Comparison of ENCODE assay signal across 2 fruit fly cellular contexts in genomic region chr2L:14393527-14393926, dm6.
TF ChIP-seq lines count a peak whose summit lies in the region.

No protein-coding gene starts in this region.

- no peak for TF ChIP-seq CTCF in whole organism, embryonic (GFP tag; optimal IDR thresholded peaks at IDR 0.05; lab: Kevin White, UChicago)

TF ChIP-seq in whole organism, adult, 20 proteins besides CTCF, POLR2A, EP300 and RAD21:
- TF ChIP-seq kay (GFP tag; lab: Kevin White, UChicago; ENCODE audit: borderline replicate concordance) (peak; percentile 62), Clk (GFP tag; optimal IDR thresholded peaks at IDR 0.05; lab: Kevin White, UChicago) (no peak)

TF ChIP-seq in whole organism, embryonic, 481 proteins besides CTCF, POLR2A, EP300 and RAD21:
- TF ChIP-seq zen (tag; optimal IDR thresholded peaks at IDR 0.05; lab: Kevin White, UChicago): no peak
- no peak for TF ChIP-seq chif (GFP tag; optimal IDR thresholded peaks at IDR 0.05; lab: Kevin White, UChicago)
- TF ChIP-seq Fer3 (tag; optimal IDR thresholded peaks at IDR 0.05; lab: Kevin White, UChicago): peak; percentile 9
- no peak for TF ChIP-seq ken (GFP tag; IDR thresholded peaks at IDR 0.05; lab: Robert Waterston, UW)
- peak; percentile 18 for TF ChIP-seq sens (GFP tag; lab: Kevin White, UChicago)
- TF ChIP-seq CG10565 (GFP tag; optimal IDR thresholded peaks at IDR 0.05; lab: Kevin White, UChicago): no peak
- peak; percentile 2 for TF ChIP-seq Med (GFP tag; lab: Kevin White, UChicago)
- no peak for TF ChIP-seq fu2 (GFP tag; optimal IDR thresholded peaks at IDR 0.05; lab: Kevin White, UChicago)
- no peak for TF ChIP-seq CG12236 (GFP tag; optimal IDR thresholded peaks at IDR 0.05; lab: Kevin White, UChicago)
- no peak for TF ChIP-seq gt (GFP tag; IDR thresholded peaks at IDR 0.05; lab: Robert Waterston, UW)
- TF ChIP-seq CG3163 (GFP tag; optimal IDR thresholded peaks at IDR 0.05; lab: Kevin White, UChicago): no peak
- TF ChIP-seq pzg (GFP tag; optimal IDR thresholded peaks at IDR 0.05; lab: Kevin White, UChicago): no peak
- no peak for TF ChIP-seq CG6654 (GFP tag; optimal IDR thresholded peaks at IDR 0.05; lab: Kevin White, UChicago)
- peak; percentile 1 for TF ChIP-seq CG12071 (GFP tag; optimal IDR thresholded peaks at IDR 0.05; lab: Kevin White, UChicago)
- no peak for TF ChIP-seq CG8924 (tag; optimal IDR thresholded peaks at IDR 0.05; lab: Kevin White, UChicago)
- TF ChIP-seq dan (GFP tag; IDR thresholded peaks at IDR 0.05; lab: Robert Waterston, UW): no peak
- no peak for TF ChIP-seq Scr (GFP tag; IDR thresholded peaks at IDR 0.05; lab: Robert Waterston, UW; ENCODE audit: partially characterized antibody)
- peak; percentile 7 for TF ChIP-seq lab (GFP tag; optimal IDR thresholded peaks at IDR 0.05; lab: Kevin White, UChicago)
- TF ChIP-seq exex (tag; optimal IDR thresholded peaks at IDR 0.05; lab: Kevin White, UChicago): peak; percentile 43
- TF ChIP-seq oc (tag; optimal IDR thresholded peaks at IDR 0.05; lab: Kevin White, UChicago): no peak
- TF ChIP-seq bab2 (GFP tag; optimal IDR thresholded peaks at IDR 0.05; lab: Kevin White, UChicago): no peak
- TF ChIP-seq danr (GFP tag; IDR thresholded peaks at IDR 0.05; lab: Robert Waterston, UW): no peak
- TF ChIP-seq Pdp1 (GFP tag; optimal IDR thresholded peaks at IDR 0.05; lab: Kevin White, UChicago): peak in 1 of 2 experiments; percentile 61
- TF ChIP-seq CG8944 (GFP tag; optimal IDR thresholded peaks at IDR 0.05; lab: Kevin White, UChicago): no peak
- no peak for TF ChIP-seq scrt (GFP tag; optimal IDR thresholded peaks at IDR 0.05; lab: Kevin White, UChicago)
- TF ChIP-seq CG8290 (GFP tag; optimal IDR thresholded peaks at IDR 0.05; lab: Kevin White, UChicago): no peak
- peak in 1 of 2 experiments; percentile 18 for TF ChIP-seq CG8290 (tag; optimal IDR thresholded peaks at IDR 0.05; lab: Kevin White, UChicago)

Comparison
In these comparisons a context has a peak if more than half of its experiments do, and no peak if none do; other contexts are left out.
1. Of the 1 proteins assayed by ChIP-seq in both whole organism, embryonic and whole organism, adult: peak only in whole organism, embryonic: none; only in whole organism, adult: kay; in both: none; in neither: 0.